Worm (Caenorhabditis elegans) whole organism, L4/young adult: ENCODE results near the gene Y32B12B.8.

ENCODE experiments used
- W03F9.2 ChIP-seq: fragments of 150-350 bp; optimal IDR thresholded peaks from 2 replicates; lab custom pipeline; 2014; ENCODE audit warnings: missing biosample characterization, missing genetic modification characterization
- dao-5 ChIP-seq: sonication (generic microtip); optimal IDR thresholded peaks from 2 replicates; lab custom pipeline; 2016; ENCODE audit warnings: missing genotype, missing genetic modification characterization, moderate library complexity, missing compliant biosample characterization

DNA sequence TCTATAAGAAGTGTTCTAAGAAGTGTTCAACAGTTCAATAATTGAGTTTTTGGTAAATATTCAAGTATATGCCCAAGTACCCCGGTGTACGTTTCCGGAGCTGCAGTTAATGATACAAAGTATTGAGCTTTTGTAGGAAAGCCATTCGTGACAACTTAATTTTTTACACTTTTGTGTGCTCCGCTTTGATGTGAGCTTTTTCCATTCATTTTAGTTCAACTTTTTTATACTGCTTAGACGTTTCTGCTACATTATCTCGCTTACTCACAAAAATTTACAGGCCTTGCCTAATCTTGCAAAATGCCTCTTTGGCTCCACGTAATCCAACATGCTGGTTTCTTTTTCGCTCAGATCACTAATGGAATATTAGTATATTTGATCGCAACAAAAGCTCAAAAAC is 40.6 kb downstream of the Y32B12B.8 start, which contains the start of gene str-151:
- TF ChIP-seq dao-5 (no peak), W03F9.2 (tag; lab: Kevin White, UChicago) (no peak)
